Worm (Caenorhabditis elegans): ENCODE data around the gene nhr-11.

- TF ChIP-seq elt-2 (tag; optimal IDR thresholded peaks at IDR 0.05) (peak; percentile 15), nhr-23 (tag; optimal IDR thresholded peaks at IDR 0.05) (peak; percentile 14), nhr-28 (tag; optimal IDR thresholded peaks at IDR 0.05) (no peak), skn-1 (tag; optimal IDR thresholded peaks at IDR 0.05) (no peak), fos-1 (tag; optimal IDR thresholded peaks at IDR 0.05) (no peak), nhr-25 (tag; optimal IDR thresholded peaks at IDR 0.05) (peak; percentile 49), fkh-10 (GFP tag; optimal IDR thresholded peaks at IDR 0.05) (no peak), nhr-12 (tag; optimal IDR thresholded peaks at IDR 0.05) (no peak)
These were observed 37.7 kb downstream of the nhr-11 start for ce11 chrIV:9107464-9107863.

Data from whole organism, L3 larva.